Worm (Caenorhabditis elegans): Measurements from ENCODE around the gene Y19D10B.8.

DNA sequence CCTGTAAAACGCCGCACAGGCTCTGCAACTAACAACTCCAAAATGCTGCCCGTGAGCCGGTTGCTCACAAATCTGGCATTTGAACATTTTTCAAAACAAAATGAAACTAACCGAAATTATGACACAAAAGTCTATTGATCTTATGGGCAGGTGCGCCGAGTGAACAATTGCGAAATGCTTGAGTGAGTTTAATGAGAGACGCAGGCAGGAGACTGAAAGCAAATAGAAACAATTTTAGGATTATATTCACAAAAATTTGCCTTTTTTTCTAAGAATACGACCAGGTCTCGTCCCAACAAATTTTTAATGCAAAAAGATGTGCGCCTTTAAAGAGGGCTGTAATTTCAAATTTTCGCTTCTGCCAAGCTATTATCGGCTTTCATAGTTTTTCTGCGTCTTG, 36.4 kb downstream of the Y19D10B.8 start, which contains the start of gene nhr-183:
- TF ChIP-seq bed-2 (GFP tag; IDR thresholded peaks at IDR 0.05) (no peak), dox-1 (GFP tag; IDR thresholded peaks at IDR 0.05) (no peak), egrh-3 (GFP tag; IDR thresholded peaks at IDR 0.05) (no peak), nhr-80 (tag; optimal IDR thresholded peaks at IDR 0.05) (no peak), cebp-2 (GFP tag; IDR thresholded peaks at IDR 0.05) (no peak), F33H1.4 (GFP tag; IDR thresholded peaks at IDR 0.05) (no peak), ama-1 (optimal IDR thresholded peaks at IDR 0.05) (no peak), ama-1 (GFP tag; optimal IDR thresholded peaks at IDR 0.05) (no peak), unc-62 (GFP tag; optimal IDR thresholded peaks at IDR 0.05) (no peak), egl-44 (GFP tag; IDR thresholded peaks at IDR 0.05) (no peak), attf-5 (GFP tag; optimal IDR thresholded peaks at IDR 0.05) (no peak), dpl-1 (GFP tag; optimal IDR thresholded peaks at IDR 0.05) (no peak), ZK185.1 (tag; optimal IDR thresholded peaks at IDR 0.05; ENCODE audit: poor library complexity, severe bottlenecking) (no peak)
